Worm (Caenorhabditis elegans) whole organism, midembryonic: ENCODE data around the gene sos-1.

Experiments used
- flt-1 ChIP-seq: fragments of 200-800 bp; sonication (Bioruptor generic); IDR thresholded peaks from 2 replicates; pipeline ENCODE4 v1.3.6; 2022; ENCODE audit warnings: missing genetic modification characterization, missing compliant biosample characterization
- ref-1 ChIP-seq: fragments of 200-800 bp; sonication (Bioruptor generic); conservative IDR thresholded peaks from 2 replicates; pipeline ENCODE4 v1.3.6; 2022; ENCODE audit warnings: missing genetic modification reagents, missing genetic modification characterization, missing compliant biosample characterization
- ztf-29 ChIP-seq: fragments of 200-800 bp; sonication (Bioruptor generic); IDR thresholded peaks from 2 replicates; pipeline ENCODE4 v1.3.6; 2022; ENCODE audit warnings: missing genetic modification reagents, missing genetic modification characterization, missing compliant biosample characterization

DNA sequence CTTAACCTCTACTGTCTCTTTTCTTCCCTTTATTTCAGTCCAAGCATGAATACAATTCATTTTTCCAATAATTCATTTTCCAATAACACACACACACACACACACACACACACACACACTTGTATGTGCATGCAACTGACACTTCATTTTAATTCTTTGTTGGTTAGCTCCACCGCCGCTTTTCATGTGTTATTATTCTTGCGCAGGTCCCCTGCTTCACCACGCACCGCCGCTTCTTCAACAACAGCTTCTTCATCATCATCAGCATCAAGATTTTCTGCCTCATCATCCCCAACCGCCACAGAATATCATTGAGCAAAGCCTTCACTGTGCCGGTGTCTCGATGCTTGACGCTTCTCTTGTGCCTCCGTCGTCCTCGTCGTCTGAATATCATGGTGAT, 44.6 kb downstream of the sos-1 start:
- TF ChIP-seq ztf-29: no peak
- no peak for TF ChIP-seq flt-1 (GFP tag; lab: Robert Waterston, UW)
- no peak for TF ChIP-seq ref-1 (GFP tag; lab: Robert Waterston, UW)
